Fruit fly (Drosophila melanogaster): ENCODE measurements around the gene GluRIIA.

GluRIIA gene

dm6 chr2L:5541935-5542685 is 12.8 kb upstream of the GluRIIA start, which contains the start of the genes Hel25E and Lam (continued):
- TF ChIP-seq ase (GFP tag; IDR thresholded peaks at IDR 0.05) (no peak), CG10209 (GFP tag; optimal IDR thresholded peaks at IDR 0.05) (no peak), CG43689 (GFP tag; IDR thresholded peaks at IDR 0.05) (no peak), sisA (GFP tag; IDR thresholded peaks at IDR 0.05) (no peak), CkIIα-i1 (GFP tag; IDR thresholded peaks at IDR 0.05) (no peak), CG6854 (GFP tag; optimal IDR thresholded peaks at IDR 0.05) (no peak), HLH54F (GFP tag; optimal IDR thresholded peaks at IDR 0.05) (peak; percentile 6), CG12155 (GFP tag; optimal IDR thresholded peaks at IDR 0.05) (no peak), Bgb (GFP tag; IDR thresholded peaks at IDR 0.05; ENCODE audit: partially characterized antibody) (peak; percentile 83), BEAF-32 (GFP tag; optimal IDR thresholded peaks at IDR 0.05) (peak; percentile 94), Lhr (GFP tag; optimal IDR thresholded peaks at IDR 0.05) (peak; percentile 55), Dll (GFP tag; IDR thresholded peaks at IDR 0.05; ENCODE audit: partially characterized antibody) (peak; percentile 97), unc-4 (GFP tag; IDR thresholded peaks at IDR 0.05; ENCODE audit: partially characterized antibody) (peak; percentile 93), Dp (GFP tag; optimal IDR thresholded peaks at IDR 0.05) (peak; percentile 50), CG5180 (GFP tag; optimal IDR thresholded peaks at IDR 0.05) (no peak), Dek (tag; optimal IDR thresholded peaks at IDR 0.05) (peak; percentile 17), Jarid2 (GFP tag; optimal IDR thresholded peaks at IDR 0.05) (no peak), CG15011 (GFP tag; optimal IDR thresholded peaks at IDR 0.05) (no peak), caup (GFP tag; optimal IDR thresholded peaks at IDR 0.05; ENCODE audit: severe bottlenecking) (no peak), dimm (GFP tag; IDR thresholded peaks at IDR 0.05) (no peak), hkb (optimal IDR thresholded peaks at IDR 0.05) (peak; percentile 69), hkb (GFP tag; IDR thresholded peaks at IDR 0.05) (no peak), Dref (GFP tag; IDR thresholded peaks at IDR 0.05) (peak; percentile 81), Scr (GFP tag; IDR thresholded peaks at IDR 0.05; ENCODE audit: partially characterized antibody) (peak; percentile 91), vnd (GFP tag; IDR thresholded peaks at IDR 0.05; ENCODE audit: partially characterized antibody) (peak; percentile 85), Side (GFP tag; optimal IDR thresholded peaks at IDR 0.05) (peak; percentile 14), Fer2 (tag; optimal IDR thresholded peaks at IDR 0.05) (no peak), CG34422 (GFP tag; IDR thresholded peaks at IDR 0.05) (peak; percentile 79; the same call in 1 of the 3 replicates), CG11560 (tag; IDR thresholded peaks at IDR 0.05) (peak; percentile 39; the same call in 1 of the 3 replicates), phol (tag; optimal IDR thresholded peaks at IDR 0.05) (peak; percentile 96), Nf-YC (tag; optimal IDR thresholded peaks at IDR 0.05) (no peak), CHES-1-like (GFP tag; optimal IDR thresholded peaks at IDR 0.05) (peak; percentile 42), so (GFP tag; IDR thresholded peaks at IDR 0.05) (no peak), dpn (GFP tag; optimal IDR thresholded peaks at IDR 0.05) (peak in 1 of 2 experiments; percentile 11), mam (GFP tag; optimal IDR thresholded peaks at IDR 0.05) (no peak), hb (GFP tag; IDR thresholded peaks at IDR 0.05; ENCODE audit: partially characterized antibody) (peak; percentile 79; the same call in 2 of the 3 replicates), TFAM (GFP tag; optimal IDR thresholded peaks at IDR 0.05) (no peak), al (GFP tag; IDR thresholded peaks at IDR 0.05) (no peak), CG13775 (GFP tag; optimal IDR thresholded peaks at IDR 0.05) (peak; percentile 7), CG6791 (GFP tag; IDR thresholded peaks at IDR 0.05; ENCODE audit: partially characterized antibody) (peak; percentile 81), CG17361 (GFP tag; IDR thresholded peaks at IDR 0.05) (no peak; the same call in 2 of the 3 replicates), H15 (GFP tag; IDR thresholded peaks at IDR 0.05) (no peak), pzg (GFP tag; optimal IDR thresholded peaks at IDR 0.05) (peak; percentile 78), Dfd (GFP tag; optimal IDR thresholded peaks at IDR 0.05) (no peak), Fer3 (tag; optimal IDR thresholded peaks at IDR 0.05) (no peak), tna (GFP tag; IDR thresholded peaks at IDR 0.05; ENCODE audit: partially characterized antibody) (peak; percentile 57), E2f2 (GFP tag; IDR thresholded peaks at IDR 0.05) (0 out of 2 replicates have a peak, but pooled peaks have one; percentile 40), knrl (GFP tag; IDR thresholded peaks at IDR 0.05; ENCODE audit: partially characterized antibody) (peak; percentile 89)
